Worm (Caenorhabditis elegans) whole organism, young adult: ENCODE data around the gene odd-1.

ENCODE experiments used
- B0336.3 ChIP-seq: fragments of 200-800 bp; sonication (Bioruptor generic); IDR thresholded peaks from 2 replicates; pipeline ENCODE4 v1.3.6; 2022; ENCODE audit warnings: missing genetic modification characterization, missing compliant biosample characterization
- C17E4.6 ChIP-seq: fragments of 200-800 bp; sonication (Bioruptor generic); IDR thresholded peaks from 2 replicates; pipeline ENCODE4 v1.3.6; 2022; ENCODE audit warnings: missing genetic modification reagents, missing genetic modification characterization, missing compliant biosample characterization
- F39B2.1 ChIP-seq: fragments of 200-800 bp; sonication (Bioruptor generic); IDR thresholded peaks from 2 replicates; pipeline ENCODE4 v1.3.6; 2022; ENCODE audit warnings: missing genetic modification reagents, missing genetic modification characterization, missing compliant biosample characterization
- F52B5.7 ChIP-seq: sonication (generic microtip); optimal IDR thresholded peaks from 2 replicates; lab custom pipeline; 2016; ENCODE audit warnings: mild to moderate bottlenecking, missing genetic modification characterization, missing compliant biosample characterization
- K11D2.4 ChIP-seq: fragments of 200-800 bp; sonication (Bioruptor generic); IDR thresholded peaks from 2 replicates; pipeline ENCODE4 v1.3.6; 2022; ENCODE audit warnings: missing genetic modification reagents, missing genetic modification characterization, missing compliant biosample characterization
- T26A5.8 ChIP-seq: sonication (generic microtip); optimal IDR thresholded peaks from 2 replicates; lab custom pipeline; 2016; ENCODE audit warnings: missing genetic modification characterization, missing compliant biosample characterization
- Y53G8AR.9 ChIP-seq: fragments of 200-800 bp; sonication (Bioruptor generic); conservative IDR thresholded peaks from 2 replicates; pipeline ENCODE4 v1.3.6; 2022; ENCODE audit warnings: missing genetic modification reagents, missing genetic modification characterization, missing compliant biosample characterization
- Y56A3A.18 ChIP-seq: fragments of 200-800 bp; sonication (Bioruptor generic); IDR thresholded peaks from 2 replicates; pipeline ENCODE4 v1.3.6; 2022; ENCODE audit warnings: missing genetic modification reagents, missing genetic modification characterization, missing compliant biosample characterization
- akir-1 ChIP-seq: fragments of 200-800 bp; sonication (Bioruptor generic); optimal IDR thresholded peaks from 2 replicates; lab custom pipeline; 2018; ENCODE audit warnings: mild to moderate bottlenecking, missing genetic modification characterization, moderate library complexity, missing compliant biosample characterization
- ama-1 ChIP-seq, 3 experiments: fragments of 150-350 bp in 1 of 3; sonication (generic microtip) in 2 of 3; optimal IDR thresholded peaks; 2 replicates each; lab custom pipeline; 2014 to 2018; ENCODE audit warnings: missing biosample characterization in 2 of 3, missing genetic modification characterization in 2 of 3, missing genetic modification reagents in 2 of 3
- bed-1 ChIP-seq: fragments of 200-800 bp; sonication (Bioruptor generic); IDR thresholded peaks from 2 replicates; pipeline ENCODE4 v1.3.6; 2022; ENCODE audit warnings: missing genetic modification reagents, missing genetic modification characterization, missing compliant biosample characterization
- ccch-3 ChIP-seq: fragments of 200-800 bp; sonication (Bioruptor generic); optimal IDR thresholded peaks from 2 replicates; lab custom pipeline; 2018; ENCODE audit warnings: mild to moderate bottlenecking, missing genetic modification characterization, missing compliant biosample characterization
- cebp-1 ChIP-seq, 2 experiments: fragments of 200-800 bp in 1 of 2; sonication (Bioruptor generic) in 1 of 2; sonication (generic microtip) in 1 of 2; IDR thresholded peaks in 1 of 2; optimal IDR thresholded peaks in 1 of 2; 2 replicates each; pipeline versions ENCODE4 v1.3.6 to Lab custom; 2017 to 2022; ENCODE audit warnings: missing compliant biosample characterization in 2 of 2, missing genetic modification characterization in 2 of 2, mild to moderate bottlenecking in 1 of 2, missing genetic modification reagents in 1 of 2, moderate library complexity in 1 of 2
- cebp-2 ChIP-seq: fragments of 200-800 bp; sonication (Bioruptor generic); IDR thresholded peaks from 2 replicates; pipeline ENCODE4 v1.3.6; 2022; ENCODE audit warnings: missing genetic modification characterization, missing compliant biosample characterization
- ceh-79 ChIP-seq: sonication (generic microtip); optimal IDR thresholded peaks from 2 replicates; lab custom pipeline; 2017; ENCODE audit warnings: mild to moderate bottlenecking, missing genetic modification characterization, missing compliant biosample characterization
- chd-7 ChIP-seq: sonication (generic microtip); optimal IDR thresholded peaks from 2 replicates; lab custom pipeline; 2016; ENCODE audit warnings: mild to moderate bottlenecking, missing genetic modification characterization, moderate library complexity, missing compliant biosample characterization
- dpff-1 ChIP-seq: sonication (generic microtip); optimal IDR thresholded peaks from 2 replicates; lab custom pipeline; 2017; ENCODE audit warnings: mild to moderate bottlenecking, missing genetic modification characterization, missing compliant biosample characterization
- efl-1 ChIP-seq: fragments of 150-350 bp; optimal IDR thresholded peaks from 2 replicates; lab custom pipeline; 2014; ENCODE audit warnings: missing biosample characterization, missing genetic modification reagents, missing genetic modification characterization
- ets-4 ChIP-seq: fragments of 200-800 bp; sonication (Bioruptor generic); optimal IDR thresholded peaks from 2 replicates; lab custom pipeline; 2018; ENCODE audit warnings: mild to moderate bottlenecking, missing genetic modification characterization, missing compliant biosample characterization
- gei-17 ChIP-seq: fragments of 200-800 bp; sonication (Bioruptor generic); optimal IDR thresholded peaks from 2 replicates; lab custom pipeline; 2018; ENCODE audit warnings: mild to moderate bottlenecking, missing genetic modification characterization, missing compliant biosample characterization
- him-1 ChIP-seq: sonication (generic microtip); optimal IDR thresholded peaks from 2 replicates; lab custom pipeline; 2016; ENCODE audit warnings: missing genotype, missing genetic modification reagents, missing genetic modification characterization, missing compliant biosample characterization
- hmg-1.2 ChIP-seq: fragments of 200-800 bp; sonication (Bioruptor generic); IDR thresholded peaks from 2 replicates; pipeline ENCODE4 v1.3.6; 2022; ENCODE audit warnings: missing genetic modification reagents, missing genetic modification characterization, missing compliant biosample characterization
- hmg-20 ChIP-seq: fragments of 200-800 bp; sonication (Bioruptor generic); IDR thresholded peaks from 2 replicates; pipeline ENCODE4 v1.3.6; 2022; ENCODE audit warnings: missing genetic modification reagents, missing genetic modification characterization, missing compliant biosample characterization
- hsf-1 ChIP-seq: fragments of 200-800 bp; sonication (Bioruptor generic); IDR thresholded peaks from 2 replicates; pipeline ENCODE4 v1.3.6; 2022; ENCODE audit warnings: missing genetic modification reagents, missing genetic modification characterization, missing compliant biosample characterization
- lin-54 ChIP-seq: fragments of 200-800 bp; sonication (Bioruptor generic); optimal IDR thresholded peaks from 2 replicates; lab custom pipeline; 2018; ENCODE audit warnings: mild to moderate bottlenecking, missing genetic modification characterization, missing compliant biosample characterization
- lir-1 ChIP-seq: fragments of 200-800 bp; sonication (Bioruptor generic); conservative IDR thresholded peaks from 2 replicates; pipeline ENCODE4 v1.3.6; 2022; ENCODE audit warnings: missing genetic modification reagents, missing genetic modification characterization, missing compliant biosample characterization
- lsl-1 ChIP-seq: fragments of 200-800 bp; sonication (Bioruptor generic); optimal IDR thresholded peaks from 2 replicates; lab custom pipeline; 2018; ENCODE audit warnings: mild to moderate bottlenecking, missing genetic modification characterization, moderate library complexity, missing compliant biosample characterization
- madf-3 ChIP-seq: fragments of 200-800 bp; sonication (Bioruptor generic); IDR thresholded peaks from 2 replicates; pipeline ENCODE4 v1.3.6; 2022; ENCODE audit warnings: missing genetic modification reagents, missing genetic modification characterization, missing compliant biosample characterization
- mel-28 ChIP-seq: sonication (generic microtip); optimal IDR thresholded peaks from 2 replicates; lab custom pipeline; 2016; ENCODE audit warnings: borderline replicate concordance, mild to moderate bottlenecking, missing genetic modification characterization, missing compliant biosample characterization
- mes-4 ChIP-seq: sonication (generic microtip); optimal IDR thresholded peaks from 2 replicates; lab custom pipeline; 2016; ENCODE audit warnings: missing genotype, missing genetic modification characterization, missing compliant biosample characterization
- nfya-1 ChIP-seq: sonication (generic microtip); optimal IDR thresholded peaks from 2 replicates; lab custom pipeline; 2017; ENCODE audit warnings: antibody characterized with exemption, missing compliant biosample characterization, missing genetic modification characterization, borderline replicate concordance; ENCODE audit not compliant: insufficient read depth
- nhr-80 ChIP-seq: sonication (generic microtip); optimal IDR thresholded peaks from 2 replicates; lab custom pipeline; 2016; ENCODE audit warnings: missing genetic modification characterization, missing compliant biosample characterization
- pbrm-1 ChIP-seq: fragments of 200-800 bp; sonication (Bioruptor generic); IDR thresholded peaks from 2 replicates; pipeline ENCODE4 v1.3.6; 2022; ENCODE audit warnings: missing genetic modification reagents, missing genetic modification characterization, missing compliant biosample characterization
- pha-4 ChIP-seq: fragments of 150-350 bp; sonication (generic microtip); optimal IDR thresholded peaks from 2 replicates; lab custom pipeline; 2014; ENCODE audit warnings: missing biosample characterization, missing genetic modification reagents, missing genetic modification characterization
- repo-1 ChIP-seq: sonication (generic microtip); optimal IDR thresholded peaks from 2 replicates; lab custom pipeline; 2017; ENCODE audit warnings: mild to moderate bottlenecking, missing genetic modification characterization, missing compliant biosample characterization
- rpc-1 ChIP-seq, 2 experiments: fragments of 150-350 bp in 1 of 2; sonication (generic microtip) in 1 of 2; optimal IDR thresholded peaks; 2 replicates each; lab custom pipeline; 2014 to 2018; ENCODE audit warnings: missing biosample characterization in 1 of 2, missing genetic modification characterization in 1 of 2, missing genetic modification reagents in 1 of 2, missing genotype in 1 of 2
- snpc-3.4 ChIP-seq: sonication (generic microtip); optimal IDR thresholded peaks from 2 replicates; lab custom pipeline; 2017; ENCODE audit warnings: missing genetic modification characterization, mild to moderate bottlenecking, missing compliant biosample characterization, antibody characterized with exemption, moderate library complexity, missing genotype, missing genetic modification reagents
- somi-1 ChIP-seq: fragments of 200-800 bp; sonication (Bioruptor generic); optimal IDR thresholded peaks from 2 replicates; lab custom pipeline; 2018; ENCODE audit warnings: mild to moderate bottlenecking, missing genetic modification characterization, missing compliant biosample characterization
- sptf-2 ChIP-seq: fragments of 200-800 bp; sonication (Bioruptor generic); optimal IDR thresholded peaks from 2 replicates; lab custom pipeline; 2018; ENCODE audit warnings: mild to moderate bottlenecking, missing genetic modification characterization, missing compliant biosample characterization
- tbx-9 ChIP-seq: sonication (generic microtip); optimal IDR thresholded peaks from 2 replicates; lab custom pipeline; 2016; ENCODE audit warnings: borderline replicate concordance, missing genetic modification characterization, inconsistent platforms, missing compliant biosample characterization
- xnd-1 ChIP-seq: sonication (generic microtip); optimal IDR thresholded peaks from 2 replicates; lab custom pipeline; 2016; ENCODE audit warnings: missing genotype, missing genetic modification reagents, missing genetic modification characterization, missing compliant biosample characterization
- zim-3 ChIP-seq: sonication (generic microtip); optimal IDR thresholded peaks from 2 replicates; lab custom pipeline; 2017; ENCODE audit warnings: mild to moderate bottlenecking, missing genetic modification characterization, moderate library complexity, missing compliant biosample characterization
- ztf-18 ChIP-seq: sonication (generic microtip); optimal IDR thresholded peaks from 2 replicates; lab custom pipeline; 2016; ENCODE audit warnings: missing genotype, mild to moderate bottlenecking, missing genetic modification characterization, missing compliant biosample characterization
- ztf-22 ChIP-seq: fragments of 200-800 bp; sonication (Bioruptor generic); optimal IDR thresholded peaks from 2 replicates; lab custom pipeline; 2018; ENCODE audit warnings: mild to moderate bottlenecking, missing genetic modification characterization, moderate library complexity, missing compliant biosample characterization
- ztf-26 ChIP-seq: sonication (generic microtip); optimal IDR thresholded peaks from 2 replicates; lab custom pipeline; 2017; ENCODE audit warnings: missing genetic modification characterization, missing compliant biosample characterization
- ztf-28 ChIP-seq: fragments of 200-800 bp; sonication (Bioruptor generic); IDR thresholded peaks from 2 replicates; pipeline ENCODE4 v1.3.6; 2022; ENCODE audit warnings: missing genetic modification reagents, missing genetic modification characterization, missing compliant biosample characterization
- ztf-3 ChIP-seq: fragments of 200-800 bp; sonication (Bioruptor generic); optimal IDR thresholded peaks from 2 replicates; lab custom pipeline; 2018; ENCODE audit warnings: mild to moderate bottlenecking, missing genetic modification characterization, missing compliant biosample characterization

Gene odd-1

DNA sequence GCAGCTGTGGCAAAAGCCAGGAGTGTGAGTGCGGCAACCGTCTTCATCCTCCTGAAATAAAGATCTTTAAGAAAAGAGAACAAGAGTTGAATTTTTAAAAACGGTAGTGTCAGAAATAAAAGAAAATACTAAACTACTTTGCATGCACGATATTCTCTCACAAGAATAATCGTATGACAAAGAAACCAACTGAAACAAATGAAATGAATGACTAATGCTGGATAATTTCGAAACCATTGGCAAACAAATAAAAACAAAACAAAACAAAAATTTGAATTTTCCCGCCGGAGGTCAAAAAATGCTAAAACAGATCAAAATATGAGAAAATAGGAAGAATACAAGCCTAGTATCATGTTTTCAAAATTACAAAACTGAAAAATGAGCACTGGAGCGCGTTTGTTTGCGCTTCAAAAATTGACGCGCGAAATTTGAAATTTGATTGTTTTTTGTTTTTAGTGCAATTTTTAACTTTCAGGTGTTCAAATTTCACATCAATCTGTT lies 4.1 kb upstream of the odd-1 start, which contains the start of gene cpg-2 (continued):
- TF ChIP-seq pha-4 (no peak), zim-3 (no peak), nhr-80 (no peak), Y53G8AR.9 (GFP tag; lab: Robert Waterston, UW) (peak; percentile 73; the same call in 1 of the 2 replicates), somi-1 (no peak), B0336.3 (GFP tag; lab: Robert Waterston, UW) (peak; percentile 79), bed-1 (GFP tag; lab: Robert Waterston, UW) (no peak), gei-17 (GFP tag; lab: Kevin White, UChicago) (no peak), cebp-2 (no peak), lir-1 (peak; percentile 76), pbrm-1 (peak; percentile 27; the same call in 1 of the 2 replicates), rpc-1 (optimal IDR thresholded peaks at IDR 0.05; lab: Kevin White, UChicago) (no peak), rpc-1 (tag; optimal IDR thresholded peaks at IDR 0.05; lab: Kevin White, UChicago) (no peak), tbx-9 (tag; lab: Kevin White, UChicago) (no peak), mes-4 (tag; lab: Kevin White, UChicago) (no peak), ztf-3 (GFP tag; lab: Kevin White, UChicago) (no peak), ztf-28 (GFP tag; lab: Robert Waterston, UW) (0 out of 2 replicates have a peak, but pooled peaks have one; percentile 20), Y56A3A.18 (GFP tag; lab: Robert Waterston, UW) (no peak), chd-7 (tag; lab: Kevin White, UChicago) (no peak), lin-54 (GFP tag; lab: Kevin White, UChicago) (peak; percentile 96), ets-4 (GFP tag; lab: Kevin White, UChicago) (no peak), ama-1 (optimal IDR thresholded peaks at IDR 0.05; lab: Kevin White, UChicago) (no peak), ama-1 (GFP tag; optimal IDR thresholded peaks at IDR 0.05; lab: Kevin White, UChicago) (peak in 1 of 2 experiments; percentile 7), dpff-1 (tag; lab: Kevin White, UChicago) (no peak), ztf-26 (tag; lab: Kevin White, UChicago) (no peak), hmg-20 (GFP tag; lab: Robert Waterston, UW) (no peak), nfya-1 (tag; lab: Kevin White, UChicago) (no peak), ceh-79 (tag; lab: Kevin White, UChicago) (no peak), snpc-3.4 (tag; lab: Kevin White, UChicago) (peak; percentile 96), lsl-1 (peak; percentile 88), sptf-2 (GFP tag; lab: Kevin White, UChicago) (no peak), F39B2.1 (GFP tag; lab: Robert Waterston, UW) (no peak), T26A5.8 (tag; lab: Kevin White, UChicago) (no peak), C17E4.6 (peak; percentile 78; the same call in 1 of the 2 replicates), ccch-3 (no peak), mel-28 (tag; lab: Kevin White, UChicago) (no peak), cebp-1 (GFP tag; IDR thresholded peaks at IDR 0.05; lab: Robert Waterston, UW) (no peak), cebp-1 (tag; optimal IDR thresholded peaks at IDR 0.05; lab: Kevin White, UChicago) (no peak), him-1 (tag; lab: Kevin White, UChicago) (peak; percentile 62), madf-3 (GFP tag; lab: Robert Waterston, UW) (peak; percentile 91)

DNA sequence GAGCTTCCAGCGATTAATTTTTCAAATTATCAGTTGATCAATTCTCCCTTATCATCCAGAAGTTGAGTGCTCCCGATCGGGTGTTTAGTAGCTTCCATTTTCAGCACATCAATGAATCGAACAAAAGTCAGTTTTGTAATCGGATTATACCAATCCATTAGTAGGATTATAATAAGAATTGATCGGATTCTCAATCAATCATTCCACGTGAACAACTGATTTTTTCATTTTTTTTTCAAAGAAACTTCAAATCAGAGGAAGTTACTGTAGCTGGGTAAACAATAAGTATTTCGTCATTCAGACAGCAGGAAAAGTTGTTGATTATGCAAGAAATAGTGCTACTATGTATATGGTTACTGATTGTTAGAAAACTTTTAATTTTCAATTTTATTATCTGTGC lies 1.3 kb upstream of the odd-1 start:
- no peak for TF ChIP-seq akir-1 (GFP tag; lab: Kevin White, UChicago)
- TF ChIP-seq efl-1 (GFP tag; lab: Kevin White, UChicago), result no peak
- no peak for TF ChIP-seq hmg-1.2 (GFP tag; lab: Robert Waterston, UW)
- no peak for TF ChIP-seq F52B5.7 (tag; lab: Kevin White, UChicago)
- TF ChIP-seq ccch-3, result no peak
- no peak for TF ChIP-seq mel-28 (tag; lab: Kevin White, UChicago)
- TF ChIP-seq K11D2.4 (GFP tag; lab: Robert Waterston, UW), result no peak
- no peak for TF ChIP-seq hsf-1 (GFP tag; lab: Robert Waterston, UW)
- no peak for TF ChIP-seq tbx-9 (tag; lab: Kevin White, UChicago)
- no peak for TF ChIP-seq cebp-1 (GFP tag; IDR thresholded peaks at IDR 0.05; lab: Robert Waterston, UW)
- peak; percentile 52 for TF ChIP-seq cebp-1 (tag; optimal IDR thresholded peaks at IDR 0.05; lab: Kevin White, UChicago)
- TF ChIP-seq repo-1, result no peak
- no peak for TF ChIP-seq ztf-22
- no peak for TF ChIP-seq xnd-1
- no peak for TF ChIP-seq ztf-18 (tag; lab: Kevin White, UChicago)
